Worm (Caenorhabditis elegans) whole organism, early embryonic: ENCODE results near the gene scav-2.

ENCODE experiments used
- B0310.2 ChIP-seq: sonication (generic microtip); optimal IDR thresholded peaks from 2 replicates; lab custom pipeline; 2016; ENCODE audit warnings: mild to moderate bottlenecking, missing genetic modification characterization, missing compliant biosample characterization
- aly-1 ChIP-seq: sonication (generic microtip); optimal IDR thresholded peaks from 2 replicates; lab custom pipeline; 2016; ENCODE audit warnings: missing genetic modification characterization, missing compliant biosample characterization
- ama-1 ChIP-seq: fragments of 150-350 bp; optimal IDR thresholded peaks from 2 replicates; lab custom pipeline; 2014
- ceh-36 ChIP-seq: sonication (generic microtip); optimal IDR thresholded peaks from 2 replicates; lab custom pipeline; 2016; ENCODE audit warnings: missing genetic modification characterization, inconsistent platforms, missing compliant biosample characterization
- ets-7 ChIP-seq: sonication (generic microtip); optimal IDR thresholded peaks from 2 replicates; lab custom pipeline; 2016; ENCODE audit warnings: missing genotype, missing genetic modification characterization, missing compliant biosample characterization
- flt-1 ChIP-seq: fragments of 200-800 bp; sonication (Bioruptor generic); IDR thresholded peaks from 2 replicates; pipeline ENCODE4 v1.3.6; 2022; ENCODE audit warnings: missing genetic modification characterization, missing compliant biosample characterization
- hmbx-1 ChIP-seq: sonication (generic microtip); optimal IDR thresholded peaks from 2 replicates; lab custom pipeline; 2016; ENCODE audit warnings: mild to moderate bottlenecking, missing genetic modification characterization, missing compliant biosample characterization
- hnd-1 ChIP-seq: sonication (generic microtip); optimal IDR thresholded peaks from 2 replicates; lab custom pipeline; 2016; ENCODE audit warnings: missing genetic modification characterization, missing compliant biosample characterization
- tbx-11 ChIP-seq: fragments of 200-800 bp; sonication (Bioruptor generic); IDR thresholded peaks from 2 replicates; pipeline ENCODE4 v1.3.6; 2022; ENCODE audit warnings: missing genetic modification characterization, missing compliant biosample characterization
- tra-4 ChIP-seq: sonication (generic microtip); optimal IDR thresholded peaks from 2 replicates; lab custom pipeline; 2017; ENCODE audit warnings: missing genetic modification characterization, missing compliant biosample characterization

DNA sequence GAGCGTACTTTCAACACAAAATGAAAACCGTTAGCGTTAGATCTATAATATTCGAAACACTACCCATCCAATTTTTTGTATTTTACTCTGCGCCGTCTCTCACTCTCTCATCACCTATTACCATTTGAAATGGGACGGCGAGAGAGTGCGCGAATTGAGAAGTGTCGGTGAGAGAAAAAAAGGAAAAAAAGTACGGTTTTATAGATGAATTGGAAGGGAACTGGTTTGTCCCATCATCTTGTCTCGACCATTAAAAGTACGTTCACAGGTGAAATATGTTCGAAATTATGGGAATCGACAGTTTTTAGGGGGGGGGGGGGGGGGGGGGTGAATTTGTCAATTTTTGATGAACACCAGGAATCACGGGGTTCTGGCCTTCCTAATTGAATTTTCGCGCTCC lies 20.4 kb downstream of the scav-2 start:
- TF ChIP-seq aly-1 (tag; lab: Kevin White, UChicago) (no peak), ets-7 (tag; lab: Kevin White, UChicago) (no peak), ama-1 (lab: Kevin White, UChicago) (no peak), flt-1 (no peak), B0310.2 (tag; lab: Kevin White, UChicago) (no peak), ceh-36 (tag; lab: Kevin White, UChicago) (no peak), hmbx-1 (tag; lab: Kevin White, UChicago) (no peak), hnd-1 (tag; lab: Kevin White, UChicago) (no peak), tbx-11 (no peak), tra-4 (tag; lab: Kevin White, UChicago) (no peak)
